Fruit fly (Drosophila melanogaster) whole organism, embryonic: ENCODE results near the gene CG44329.

Experiments used
- B-H1 ChIP-seq: fragments of 200-800 bp; sonication (Bioruptor generic); IDR thresholded peaks from 3 replicates; pipeline ENCODE4 v1.3.6; 2022; ENCODE audit warnings: missing biosample characterization, missing genetic modification characterization
- Bteb2 ChIP-seq: fragments of 200-800 bp; sonication (Bioruptor generic); optimal IDR thresholded peaks from 2 replicates; lab custom pipeline; 2016; ENCODE audit warnings: missing biosample characterization, missing genetic modification characterization
- CG11696 ChIP-seq: fragments of 200-800 bp; sonication (Bioruptor generic); IDR thresholded peaks from 2 replicates; pipeline ENCODE4 v1.3.6; 2022; ENCODE audit warnings: missing biosample characterization, missing genetic modification characterization
- CG13775 ChIP-seq: fragments of 200-800 bp; sonication (Bioruptor generic); optimal IDR thresholded peaks from 3 replicates; lab custom pipeline; 2017; ENCODE audit warnings: missing biosample characterization, mild to moderate bottlenecking, missing genetic modification characterization
- CG14667 ChIP-seq: fragments of 200-800 bp; sonication (Bioruptor generic); IDR thresholded peaks from 2 replicates; pipeline ENCODE4 v1.3.6; 2022; ENCODE audit warnings: missing biosample characterization, missing genetic modification characterization
- CG15479 ChIP-seq: fragments of 200-800 bp; sonication (Bioruptor generic); optimal IDR thresholded peaks from 3 replicates; lab custom pipeline; 2019; ENCODE audit warnings: missing biosample characterization, mild to moderate bottlenecking, missing genetic modification characterization, moderate library complexity
- CG15601 ChIP-seq: fragments of 200-800 bp; sonication (Bioruptor generic); optimal IDR thresholded peaks from 3 replicates; lab custom pipeline; 2019; ENCODE audit warnings: missing biosample characterization, mild to moderate bottlenecking, missing genetic modification characterization, moderate library complexity
- CG1647 ChIP-seq: fragments of 200-800 bp; sonication (Bioruptor generic); optimal IDR thresholded peaks from 3 replicates; lab custom pipeline; 2016; ENCODE audit warnings: missing biosample characterization, missing genetic modification characterization
- CG16863 ChIP-seq: fragments of 200-800 bp; sonication (Bioruptor generic); optimal IDR thresholded peaks from 3 replicates; lab custom pipeline; 2016; ENCODE audit warnings: missing biosample characterization, missing genetic modification characterization
- CG2120 ChIP-seq: fragments of 200-800 bp; sonication (Bioruptor generic); optimal IDR thresholded peaks from 3 replicates; lab custom pipeline; 2016; ENCODE audit warnings: missing biosample characterization, missing genetic modification characterization
- CG2712 ChIP-seq: fragments of 200-800 bp; optimal IDR thresholded peaks from 3 replicates; lab custom pipeline; 2019; ENCODE audit warnings: missing biosample characterization, mild to moderate bottlenecking, missing genetic modification characterization, moderate library complexity
- CG30403 ChIP-seq: fragments of 200-800 bp; sonication (Bioruptor generic); optimal IDR thresholded peaks from 3 replicates; lab custom pipeline; 2016; ENCODE audit warnings: missing biosample characterization, missing genetic modification characterization
- CG3163 ChIP-seq: fragments of 200-800 bp; sonication (Bioruptor generic); optimal IDR thresholded peaks from 3 replicates; lab custom pipeline; 2016; ENCODE audit warnings: missing biosample characterization, missing genetic modification characterization
- CG33557 ChIP-seq: fragments of 200-800 bp; sonication (Bioruptor generic); optimal IDR thresholded peaks from 2 replicates; lab custom pipeline; 2019; ENCODE audit warnings: missing biosample characterization, mild to moderate bottlenecking, missing genetic modification characterization, moderate library complexity
- CG5953 ChIP-seq: fragments of 200-800 bp; sonication (Bioruptor generic); IDR thresholded peaks from 2 replicates; pipeline ENCODE4 v1.3.6; 2022; ENCODE audit warnings: missing biosample characterization, missing genetic modification characterization
- CG6272 ChIP-seq: fragments of 200-800 bp; sonication (Bioruptor generic); IDR thresholded peaks from 2 replicates; pipeline ENCODE4 v1.3.6; 2022; ENCODE audit warnings: missing biosample characterization, missing genetic modification characterization
- CG6654 ChIP-seq: fragments of 200-800 bp; sonication (Bioruptor generic); optimal IDR thresholded peaks from 2 replicates; lab custom pipeline; 2017; ENCODE audit warnings: missing biosample characterization, mild to moderate bottlenecking, missing genetic modification characterization
- CG7839 ChIP-seq: fragments of 200-800 bp; sonication (Bioruptor generic); optimal IDR thresholded peaks from 3 replicates; lab custom pipeline; 2018; ENCODE audit warnings: missing biosample characterization, mild to moderate bottlenecking, missing genetic modification characterization, moderate library complexity
- CG8359 ChIP-seq: fragments of 200-800 bp; sonication (Bioruptor generic); optimal IDR thresholded peaks from 2 replicates; lab custom pipeline; 2017; ENCODE audit warnings: missing biosample characterization, mild to moderate bottlenecking, missing genetic modification characterization, borderline replicate concordance
- CG9727 ChIP-seq: fragments of 200-800 bp; sonication (Bioruptor generic); optimal IDR thresholded peaks from 3 replicates; lab custom pipeline; 2017; ENCODE audit warnings: missing biosample characterization, mild to moderate bottlenecking, missing genetic modification characterization
- CkIIα-i1 ChIP-seq: fragments of 200-800 bp; sonication (Bioruptor generic); IDR thresholded peaks from 2 replicates; pipeline ENCODE4 v1.3.6; 2022; ENCODE audit warnings: missing biosample characterization, missing genetic modification characterization
- Dad ChIP-seq: fragments of 200-800 bp; sonication (Bioruptor generic); optimal IDR thresholded peaks from 3 replicates; lab custom pipeline; 2016; ENCODE audit warnings: missing biosample characterization, missing genetic modification characterization
- Deaf1 ChIP-seq: fragments of 200-800 bp; optimal IDR thresholded peaks from 3 replicates; lab custom pipeline; 2019; ENCODE audit warnings: missing biosample characterization, mild to moderate bottlenecking, missing genetic modification characterization, moderate library complexity
- Dek ChIP-seq: fragments of 200-800 bp; sonication (Bioruptor generic); optimal IDR thresholded peaks from 3 replicates; lab custom pipeline; 2019; ENCODE audit warnings: missing biosample characterization, mild to moderate bottlenecking, missing genetic modification characterization, moderate library complexity
- Dip3 ChIP-seq: fragments of 200-800 bp; sonication (Bioruptor generic); optimal IDR thresholded peaks from 3 replicates; lab custom pipeline; 2016; ENCODE audit warnings: missing biosample characterization, missing genetic modification characterization
- Dp ChIP-seq: fragments of 200-800 bp; sonication (Bioruptor generic); optimal IDR thresholded peaks from 2 replicates; lab custom pipeline; 2018; ENCODE audit warnings: missing biosample characterization, mild to moderate bottlenecking, missing genetic modification characterization, moderate library complexity
- Fer1 ChIP-seq: fragments of 200-800 bp; sonication (Bioruptor generic); optimal IDR thresholded peaks from 2 replicates; lab custom pipeline; 2017; ENCODE audit warnings: missing biosample characterization, mild to moderate bottlenecking, missing genetic modification characterization
- MESR4 ChIP-seq: fragments of 200-800 bp; sonication (Bioruptor generic); optimal IDR thresholded peaks from 2 replicates; lab custom pipeline; 2018; ENCODE audit warnings: missing biosample characterization, mild to moderate bottlenecking, missing genetic modification characterization, moderate library complexity
- Max ChIP-seq: fragments of 200-800 bp; sonication (Bioruptor generic); optimal IDR thresholded peaks from 2 replicates; lab custom pipeline; 2016; ENCODE audit warnings: missing biosample characterization, mild to moderate bottlenecking, missing genetic modification characterization
- NC2β ChIP-seq: fragments of 200-800 bp; sonication (Bioruptor generic); optimal IDR thresholded peaks from 2 replicates; lab custom pipeline; 2016; ENCODE audit warnings: missing biosample characterization, missing genetic modification characterization
- Ptx1 ChIP-seq: fragments of 200-800 bp; sonication (Bioruptor generic); IDR thresholded peaks from 2 replicates; pipeline ENCODE4 v1.3.6; 2022; ENCODE audit warnings: missing biosample characterization, missing genetic modification characterization
- Rfx ChIP-seq: fragments of 200-800 bp; sonication (Bioruptor generic); IDR thresholded peaks from 2 replicates; pipeline ENCODE4 v1.3.6; 2022; ENCODE audit warnings: missing biosample characterization, missing genetic modification characterization
- Six4 ChIP-seq: fragments of 200-800 bp; sonication (Bioruptor generic); optimal IDR thresholded peaks from 2 replicates; lab custom pipeline; 2016; ENCODE audit warnings: missing biosample characterization, missing genetic modification characterization
- Xbp1 ChIP-seq: fragments of 200-800 bp; sonication (Bioruptor generic); optimal IDR thresholded peaks from 3 replicates; lab custom pipeline; 2016; ENCODE audit warnings: missing biosample characterization, mild to moderate bottlenecking, missing genetic modification characterization
- btn ChIP-seq: fragments of 200-800 bp; sonication (Bioruptor generic); optimal IDR thresholded peaks from 2 replicates; lab custom pipeline; 2016; ENCODE audit warnings: missing biosample characterization, missing genetic modification characterization
- chn ChIP-seq: fragments of 200-800 bp; sonication (Bioruptor generic); optimal IDR thresholded peaks from 2 replicates; lab custom pipeline; 2016; ENCODE audit warnings: missing biosample characterization, missing genetic modification characterization
- croc ChIP-seq: fragments of 200-800 bp; sonication (Bioruptor generic); conservative IDR thresholded peaks from 3 replicates; pipeline ENCODE4 v1.3.6; 2022; ENCODE audit warnings: missing biosample characterization, missing genetic modification characterization
- crp ChIP-seq, 2 experiments: fragments of 200-800 bp; sonication (Bioruptor generic); optimal IDR thresholded peaks; 2 replicates in 1 of 2; 3 replicates in 1 of 2; lab custom pipeline; 2017; ENCODE audit warnings: missing biosample characterization in 2 of 2, missing genetic modification characterization in 2 of 2, mild to moderate bottlenecking in 1 of 2, moderate library complexity in 1 of 2
- ems ChIP-seq: fragments of 200-800 bp; sonication (Bioruptor generic); optimal IDR thresholded peaks from 3 replicates; lab custom pipeline; 2016; ENCODE audit warnings: missing biosample characterization, missing genetic modification characterization
- h ChIP-seq: fragments of >200 bp; optimal IDR thresholded peaks from 2 replicates; lab custom pipeline; 2017
- hkb ChIP-seq, 2 experiments: fragments of 200-800 bp in 1 of 2; fragments of >200 bp in 1 of 2; sonication (Bioruptor generic) in 1 of 2; IDR thresholded peaks in 1 of 2; optimal IDR thresholded peaks in 1 of 2; 2 replicates each; pipeline versions ENCODE4 v1.3.6 to Lab custom; 2017 to 2022; ENCODE audit warnings: missing biosample characterization in 1 of 2, missing genetic modification characterization in 1 of 2
- ind ChIP-seq: fragments of 200-800 bp; sonication (Bioruptor generic); optimal IDR thresholded peaks from 3 replicates; lab custom pipeline; 2016; ENCODE audit warnings: missing biosample characterization, missing genetic modification characterization
- jigr1 ChIP-seq: fragments of 200-800 bp; sonication (Bioruptor generic); IDR thresholded peaks from 3 replicates; pipeline ENCODE4 v1.3.6; 2022; ENCODE audit warnings: missing biosample characterization, missing genetic modification characterization
- jumu ChIP-seq: fragments of 200-800 bp; sonication (Bioruptor generic); optimal IDR thresholded peaks from 3 replicates; lab custom pipeline; 2016; ENCODE audit warnings: missing biosample characterization, missing genetic modification characterization
- kah ChIP-seq: fragments of 200-800 bp; sonication (Bioruptor generic); optimal IDR thresholded peaks from 2 replicates; lab custom pipeline; 2018; ENCODE audit warnings: missing biosample characterization, mild to moderate bottlenecking, missing genetic modification characterization
- sc ChIP-seq, 3 experiments: fragments of >200 bp in 2 of 3; fragments of 200-800 bp in 1 of 3; sonication (Bioruptor generic) in 1 of 3; optimal IDR thresholded peaks; 2 replicates in 2 of 3; 3 replicates in 1 of 3; lab custom pipeline; 2017; ENCODE audit warnings: mild to moderate bottlenecking in 1 of 3, missing biosample characterization in 1 of 3, missing genetic modification characterization in 1 of 3, missing genetic modification reagents in 1 of 3
- slbo ChIP-seq: fragments of 200-800 bp; sonication (Bioruptor generic); IDR thresholded peaks from 2 replicates; pipeline ENCODE4 v1.3.6; 2022; ENCODE audit warnings: missing biosample characterization, missing genetic modification characterization
- ssp ChIP-seq: fragments of 200-800 bp; sonication (Bioruptor generic); IDR thresholded peaks from 2 replicates; pipeline ENCODE4 v1.3.6; 2022; ENCODE audit warnings: missing biosample characterization, missing genetic modification characterization
- vnd ChIP-seq: fragments of 200-800 bp; sonication (Bioruptor generic); IDR thresholded peaks from 3 replicates; pipeline ENCODE4 v1.3.6; 2022; ENCODE audit warnings: missing biosample characterization, missing genetic modification characterization; ENCODE audit not compliant: partially characterized antibody
- wdn ChIP-seq: fragments of 200-800 bp; sonication (Bioruptor generic); IDR thresholded peaks from 2 replicates; pipeline ENCODE4 v1.3.6; 2022; ENCODE audit warnings: missing biosample characterization, missing genetic modification characterization
- zen ChIP-seq: fragments of 200-800 bp; sonication (Bioruptor generic); optimal IDR thresholded peaks from 3 replicates; lab custom pipeline; 2018; ENCODE audit warnings: missing biosample characterization, mild to moderate bottlenecking, missing genetic modification characterization, moderate library complexity

CG44329 gene

dm6 chrX:5819972-5820371 lies 7.2 kb upstream of the CG44329 start:
- TF ChIP-seq CG7839 (tag; lab: Kevin White, UChicago) (no peak), MESR4 (GFP tag; lab: Kevin White, UChicago) (no peak), slbo (GFP tag; lab: Robert Waterston, UW) (peak; percentile 36; the same call in 1 of the 2 replicates), Fer1 (GFP tag; lab: Kevin White, UChicago) (no peak), NC2β (GFP tag; lab: Kevin White, UChicago) (no peak), CG5953 (no peak), CG30403 (GFP tag; lab: Kevin White, UChicago) (no peak), hkb (optimal IDR thresholded peaks at IDR 0.05; lab: Kevin White, UChicago) (no peak), hkb (GFP tag; IDR thresholded peaks at IDR 0.05; lab: Robert Waterston, UW) (no peak), Six4 (GFP tag; lab: Kevin White, UChicago) (no peak), croc (GFP tag; lab: Robert Waterston, UW) (no peak), Dp (GFP tag; lab: Kevin White, UChicago) (no peak), Deaf1 (tag; lab: Kevin White, UChicago) (no peak), B-H1 (GFP tag; lab: Robert Waterston, UW) (no peak), kah (no peak), sc (optimal IDR thresholded peaks at IDR 0.05; lab: Kevin White, UChicago) (no peak), sc (GFP tag; optimal IDR thresholded peaks at IDR 0.05; lab: Kevin White, UChicago) (no peak), CG8359 (GFP tag; lab: Kevin White, UChicago) (no peak), CG11696 (GFP tag; lab: Robert Waterston, UW) (no peak), CG9727 (GFP tag; lab: Kevin White, UChicago) (no peak), btn (GFP tag; lab: Kevin White, UChicago) (no peak), jumu (GFP tag; lab: Kevin White, UChicago) (no peak), CG1647 (GFP tag; lab: Kevin White, UChicago) (no peak), vnd (GFP tag; lab: Robert Waterston, UW) (no peak), CG2120 (GFP tag; lab: Kevin White, UChicago) (peak; percentile 24), CG14667 (0 out of 2 replicates have a peak, but pooled peaks have one; percentile 11), CG16863 (GFP tag; lab: Kevin White, UChicago) (no peak), CG15601 (no peak), h (lab: Kevin White, UChicago) (no peak), crp (GFP tag; optimal IDR thresholded peaks at IDR 0.05; lab: Kevin White, UChicago) (no peak), Dip3 (GFP tag; lab: Kevin White, UChicago) (no peak), chn (GFP tag; lab: Kevin White, UChicago) (no peak), CG15479 (GFP tag; lab: Kevin White, UChicago) (no peak), Rfx (GFP tag; lab: Robert Waterston, UW) (0 out of 2 replicates have a peak, but pooled peaks have one; percentile 21), CG2712 (tag; lab: Kevin White, UChicago) (no peak), wdn (GFP tag; lab: Robert Waterston, UW) (no peak), zen (no peak), CG13775 (GFP tag; lab: Kevin White, UChicago) (no peak), Max (GFP tag; lab: Kevin White, UChicago) (no peak), CG33557 (GFP tag; lab: Kevin White, UChicago) (no peak), CG6272 (GFP tag; lab: Robert Waterston, UW) (no peak), jigr1 (GFP tag; lab: Robert Waterston, UW) (no peak), Dad (no peak), Ptx1 (GFP tag; lab: Robert Waterston, UW) (peak; percentile 24; the same call in 1 of the 2 replicates), Xbp1 (GFP tag; lab: Kevin White, UChicago) (no peak), Dek (tag; lab: Kevin White, UChicago) (no peak), CG3163 (no peak), CG6654 (GFP tag; lab: Kevin White, UChicago) (no peak), ems (GFP tag; lab: Kevin White, UChicago) (no peak), ind (GFP tag; lab: Kevin White, UChicago) (no peak), Bteb2 (GFP tag; lab: Kevin White, UChicago) (no peak), CkIIα-i1 (no peak), ssp (GFP tag; lab: Robert Waterston, UW) (no peak)
